Worm (Caenorhabditis elegans) whole organism, L4 larva: ENCODE measurements around the gene F11A10.6.

Experiments
- F10B5.3 ChIP-seq: sonication (generic microtip); optimal IDR thresholded peaks from 2 replicates; lab custom pipeline; 2016; ENCODE audit warnings: mild to moderate bottlenecking, missing genetic modification characterization, missing compliant biosample characterization
- T20F7.1 ChIP-seq: fragments of 200-800 bp; sonication (Bioruptor generic); optimal IDR thresholded peaks from 2 replicates; lab custom pipeline; 2018; ENCODE audit warnings: mild to moderate bottlenecking, missing genetic modification characterization, missing compliant biosample characterization
- T26A8.4 ChIP-seq: fragments of 200-800 bp; sonication (Bioruptor generic); IDR thresholded peaks from 2 replicates; pipeline ENCODE4 v1.3.6; 2022; ENCODE audit warnings: missing genetic modification characterization, missing compliant biosample characterization
- aha-1 ChIP-seq: fragments of 150-350 bp; peaks from one replicate; lab custom pipeline; 2014; ENCODE audit warnings: missing biosample characterization, missing genetic modification characterization
- ama-1 ChIP-seq: fragments of 150-350 bp; optimal IDR thresholded peaks from 2 replicates; lab custom pipeline; 2014; ENCODE audit warnings: inconsistent platforms, mixed read lengths
- ceh-32 ChIP-seq: sonication (generic microtip); optimal IDR thresholded peaks from 2 replicates; lab custom pipeline; 2016; ENCODE audit warnings: mild to moderate bottlenecking, missing genetic modification characterization, missing compliant biosample characterization; ENCODE audit not compliant: poor library complexity
- ceh-82 ChIP-seq: sonication (generic microtip); optimal IDR thresholded peaks from 2 replicates; lab custom pipeline; 2017; ENCODE audit warnings: missing biosample characterization, missing genetic modification characterization
- ces-1 ChIP-seq: fragments of 150-350 bp; sonication (generic microtip); optimal IDR thresholded peaks from 4 replicates; lab custom pipeline; 2014; ENCODE audit warnings: missing biosample characterization, missing genetic modification reagents, missing genetic modification characterization
- daf-16 ChIP-seq, 3 experiments: sonication (generic microtip); optimal IDR thresholded peaks; 2 replicates each; lab custom pipeline; 2016 to 2017; ENCODE audit warnings: missing genetic modification characterization in 3 of 3, missing genetic modification reagents in 3 of 3, mild to moderate bottlenecking in 2 of 3, missing compliant biosample characterization in 2 of 3, missing biosample characterization in 1 of 3, moderate library complexity in 1 of 3
- dmd-8 ChIP-seq: fragments of 200-800 bp; sonication (Bioruptor generic); IDR thresholded peaks from 2 replicates; pipeline ENCODE4 v1.3.6; 2022; ENCODE audit warnings: missing genetic modification characterization, missing compliant biosample characterization
- dmd-9 ChIP-seq: fragments of 200-800 bp; sonication (Bioruptor generic); IDR thresholded peaks from 2 replicates; pipeline ENCODE4 v1.3.6; 2022; ENCODE audit warnings: missing genetic modification reagents, missing genetic modification characterization, missing compliant biosample characterization
- duxl-1 ChIP-seq: sonication (generic microtip); optimal IDR thresholded peaks from 2 replicates; lab custom pipeline; 2016; ENCODE audit warnings: mild to moderate bottlenecking, missing genetic modification characterization, moderate library complexity, missing compliant biosample characterization; ENCODE audit not compliant: poor library complexity
- fkh-10 ChIP-seq: fragments of 150-350 bp; optimal IDR thresholded peaks from 2 replicates; lab custom pipeline; 2014; ENCODE audit warnings: missing biosample characterization, missing genetic modification reagents, missing genetic modification characterization
- gei-8 ChIP-seq: fragments of 200-800 bp; sonication (Bioruptor generic); optimal IDR thresholded peaks from 2 replicates; lab custom pipeline; 2018; ENCODE audit warnings: mild to moderate bottlenecking, missing genetic modification characterization, missing compliant biosample characterization
- hif-1 ChIP-seq, 2 experiments: sonication (generic microtip); optimal IDR thresholded peaks; 2 replicates each; lab custom pipeline; 2016 to 2017; ENCODE audit warnings: missing compliant biosample characterization in 2 of 2, missing genetic modification characterization in 2 of 2, missing genetic modification reagents in 2 of 2, missing genotype in 2 of 2, mild to moderate bottlenecking in 1 of 2
- hlh-11 ChIP-seq: fragments of 200-800 bp; sonication (Bioruptor generic); optimal IDR thresholded peaks from 2 replicates; lab custom pipeline; 2018; ENCODE audit warnings: mild to moderate bottlenecking, missing genetic modification characterization, missing compliant biosample characterization
- hlh-30 ChIP-seq: sonication (generic microtip); optimal IDR thresholded peaks from 2 replicates; lab custom pipeline; 2017; ENCODE audit warnings: antibody characterized with exemption, mild to moderate bottlenecking, missing genetic modification characterization, missing compliant biosample characterization; ENCODE audit not compliant: insufficient read depth
- lin-38 ChIP-seq: fragments of 200-800 bp; sonication (Bioruptor generic); IDR thresholded peaks from 2 replicates; pipeline ENCODE4 v1.3.6; 2022; ENCODE audit warnings: missing genetic modification reagents, missing genetic modification characterization, missing compliant biosample characterization
- lir-3 ChIP-seq: sonication (generic microtip); optimal IDR thresholded peaks from 2 replicates; lab custom pipeline; 2016; ENCODE audit warnings: mild to moderate bottlenecking, missing genetic modification characterization, missing compliant biosample characterization
- lsy-2 ChIP-seq, 2 experiments: fragments of 150-350 bp in 1 of 2; sonication (generic microtip) in 1 of 2; optimal IDR thresholded peaks; 2 replicates each; lab custom pipeline; 2014 to 2017; ENCODE audit warnings: missing biosample characterization in 2 of 2, missing genetic modification characterization in 2 of 2
- mdl-1 ChIP-seq, 2 experiments: fragments of 150-350 bp in 1 of 2; sonication (generic microtip) in 1 of 2; optimal IDR thresholded peaks; 2 replicates each; lab custom pipeline; 2014 to 2017; ENCODE audit warnings: missing biosample characterization in 2 of 2, missing genetic modification characterization in 2 of 2
- mep-1 ChIP-seq: fragments of 150-350 bp; sonication (generic microtip); optimal IDR thresholded peaks from 3 replicates; lab custom pipeline; 2014; ENCODE audit warnings: missing biosample characterization, missing genetic modification characterization
- mes-2 ChIP-seq: sonication (generic microtip); optimal IDR thresholded peaks from 2 replicates; lab custom pipeline; 2016; ENCODE audit warnings: missing genotype, mild to moderate bottlenecking, missing genetic modification characterization, missing compliant biosample characterization; ENCODE audit not compliant: poor library complexity, severe bottlenecking
- mxl-2 ChIP-seq: fragments of 200-800 bp; sonication (Bioruptor generic); conservative IDR thresholded peaks from 2 replicates; pipeline ENCODE4 v1.3.6; 2022; ENCODE audit warnings: missing genetic modification reagents, missing genetic modification characterization, missing compliant biosample characterization
- nhr-111 ChIP-seq: fragments of 200-800 bp; sonication (Bioruptor generic); optimal IDR thresholded peaks from 2 replicates; lab custom pipeline; 2018; ENCODE audit warnings: mild to moderate bottlenecking, missing genetic modification characterization, missing compliant biosample characterization
- nhr-237 ChIP-seq: sonication (generic microtip); optimal IDR thresholded peaks from 2 replicates; lab custom pipeline; 2017; ENCODE audit warnings: missing biosample characterization, missing genetic modification characterization
- nhr-42 ChIP-seq: fragments of 200-800 bp; sonication (Bioruptor generic); IDR thresholded peaks from 2 replicates; pipeline ENCODE4 v1.3.6; 2022; ENCODE audit warnings: missing genetic modification characterization, missing compliant biosample characterization
- nhr-48 ChIP-seq: sonication (generic microtip); optimal IDR thresholded peaks from 2 replicates; lab custom pipeline; 2016; ENCODE audit warnings: mild to moderate bottlenecking, missing genetic modification characterization, missing compliant biosample characterization
- nhr-6 ChIP-seq: fragments of 150-350 bp; optimal IDR thresholded peaks from 2 replicates; lab custom pipeline; 2014; ENCODE audit warnings: missing biosample characterization, missing genetic modification characterization
- php-3 ChIP-seq: fragments of 200-800 bp; sonication (Bioruptor generic); IDR thresholded peaks from 2 replicates; pipeline ENCODE4 v1.3.6; 2022; ENCODE audit warnings: missing genetic modification reagents, missing genetic modification characterization, missing compliant biosample characterization
- pqm-1 ChIP-seq: sonication (generic microtip); optimal IDR thresholded peaks from 2 replicates; lab custom pipeline; 2017; ENCODE audit warnings: missing biosample characterization, missing genetic modification characterization
- rbr-2 ChIP-seq: sonication (generic microtip); optimal IDR thresholded peaks from 2 replicates; lab custom pipeline; 2016; ENCODE audit warnings: missing genotype, missing genetic modification characterization, missing compliant biosample characterization
- set-16 ChIP-seq: fragments of 200-800 bp; sonication (Bioruptor generic); IDR thresholded peaks from 2 replicates; pipeline ENCODE4 v1.3.6; 2022; ENCODE audit warnings: missing genetic modification reagents, missing genetic modification characterization, missing compliant biosample characterization
- snpc-4 ChIP-seq: fragments of 150-350 bp; optimal IDR thresholded peaks from 2 replicates; lab custom pipeline; 2014; ENCODE audit warnings: missing biosample characterization, missing genetic modification characterization
- spr-1 ChIP-seq: sonication (generic microtip); optimal IDR thresholded peaks from 2 replicates; lab custom pipeline; 2016; ENCODE audit warnings: mild to moderate bottlenecking, missing genetic modification characterization, missing compliant biosample characterization
- tag-97 ChIP-seq: fragments of 200-800 bp; sonication (Bioruptor generic); IDR thresholded peaks from 2 replicates; pipeline ENCODE4 v1.3.6; 2022; ENCODE audit warnings: missing genetic modification characterization, missing compliant biosample characterization
- tra-1 ChIP-seq: fragments of 200-800 bp; sonication (Bioruptor generic); IDR thresholded peaks from 2 replicates; pipeline ENCODE4 v1.3.6; 2022; ENCODE audit warnings: missing genetic modification reagents, missing genetic modification characterization, missing compliant biosample characterization
- unc-62 ChIP-seq, 3 experiments: fragments of 150-350 bp in 1 of 3; sonication (generic microtip); optimal IDR thresholded peaks in 2 of 3; peaks in 1 of 3; 1 replicate in 1 of 3; 2 replicates in 2 of 3; lab custom pipeline; 2014 to 2017; ENCODE audit warnings: missing biosample characterization in 3 of 3, missing genetic modification characterization in 3 of 3, missing genetic modification reagents in 3 of 3, missing genotype in 1 of 3
- zag-1 ChIP-seq: fragments of 150-350 bp; optimal IDR thresholded peaks from 2 replicates; lab custom pipeline; 2014; ENCODE audit warnings: missing biosample characterization, missing genetic modification characterization
- zfp-3 ChIP-seq: fragments of 200-800 bp; sonication (Bioruptor generic); conservative IDR thresholded peaks from 2 replicates; pipeline ENCODE4 v1.3.6; 2022; ENCODE audit warnings: missing genetic modification reagents, missing genetic modification characterization, missing compliant biosample characterization
- zip-11 ChIP-seq: fragments of 200-800 bp; sonication (Bioruptor generic); IDR thresholded peaks from 2 replicates; pipeline ENCODE4 v1.3.6; 2022; ENCODE audit warnings: missing genetic modification characterization, missing compliant biosample characterization
- ztf-7 ChIP-seq: fragments of 150-350 bp; optimal IDR thresholded peaks from 2 replicates; lab custom pipeline; 2014; ENCODE audit warnings: missing biosample characterization, missing genetic modification characterization

Gene F11A10.6

ce11 chrIV:12120536-12120935, 31.1 kb upstream of the F11A10.6 start:
- peak; percentile 79 for TF ChIP-seq aha-1 (tag; lab: Kevin White, UChicago)
- no peak for TF ChIP-seq lir-3 (tag; lab: Kevin White, UChicago)

ce11 chrIV:12114498-12114897, 25.0 kb upstream of the F11A10.6 start:
- TF ChIP-seq nhr-48 (tag; lab: Kevin White, UChicago) (no peak), spr-1 (tag; lab: Kevin White, UChicago) (no peak), mep-1 (tag; lab: Kevin White, UChicago) (peak; percentile 17), T26A8.4 (GFP tag; lab: Robert Waterston, UW) (no peak), ama-1 (peak; percentile 29), lin-38 (GFP tag; lab: Robert Waterston, UW) (no peak), pqm-1 (no peak), mdl-1 (tag; optimal IDR thresholded peaks at IDR 0.05; lab: Kevin White, UChicago) (peak in 1 of 2 experiments; percentile 24), lsy-2 (tag; optimal IDR thresholded peaks at IDR 0.05; lab: Kevin White, UChicago) (peak in 1 of 2 experiments; percentile 32), nhr-111 (GFP tag; lab: Kevin White, UChicago) (no peak), tra-1 (GFP tag; lab: Robert Waterston, UW) (no peak), set-16 (GFP tag; lab: Robert Waterston, UW) (no peak), fkh-10 (GFP tag; lab: Kevin White, UChicago) (peak; percentile 50), rbr-2 (tag; lab: Kevin White, UChicago) (peak; percentile 6), ztf-7 (tag; lab: Kevin White, UChicago) (no peak), zip-11 (GFP tag; lab: Robert Waterston, UW) (no peak), dmd-9 (GFP tag; lab: Robert Waterston, UW) (no peak), hlh-30 (peak; percentile 34), ces-1 (peak; percentile 28), F10B5.3 (tag; lab: Kevin White, UChicago) (no peak)
- TF ChIP-seq, all 104 proteins: peak for 8

- no peak for TF ChIP-seq mes-2
- no peak for TF ChIP-seq hif-1 (tag; optimal IDR thresholded peaks at IDR 0.05; lab: Kevin White, UChicago)
- TF ChIP-seq unc-62 (GFP tag; optimal IDR thresholded peaks at IDR 0.05 in 1 of 2; lab: Kevin White, UChicago), result peak in 1 of 2 experiments; percentile 10
- no peak for TF ChIP-seq unc-62 (tag; optimal IDR thresholded peaks at IDR 0.05; lab: Kevin White, UChicago)
- TF ChIP-seq hlh-11 (tag; lab: Kevin White, UChicago), result peak; percentile 42
- peak; percentile 56 for TF ChIP-seq hlh-30
- TF ChIP-seq dmd-9 (GFP tag; lab: Robert Waterston, UW), result no peak
- TF ChIP-seq aha-1 (tag; lab: Kevin White, UChicago), result no peak
- TF ChIP-seq ces-1, result no peak
- no peak for TF ChIP-seq snpc-4 (tag; lab: Kevin White, UChicago)
- no peak for TF ChIP-seq T20F7.1 (GFP tag; lab: Kevin White, UChicago)
- TF ChIP-seq daf-16 (GFP tag; optimal IDR thresholded peaks at IDR 0.05; lab: Kevin White, UChicago), result peak in 1 of 2 experiments; percentile 21
- TF ChIP-seq daf-16 (tag; optimal IDR thresholded peaks at IDR 0.05; lab: Kevin White, UChicago), result no peak
- TF ChIP-seq, all 104 proteins: peak for 4
Measured at ce11 chrIV:12113056-12113455, 23.6 kb upstream of the F11A10.6 start.

ce11 chrIV:12111477-12111876, 22.0 kb upstream of the F11A10.6 start, which contains the start of gene dlc-2:
Gene dlc-2, minus strand, starts transcription at chrIV:12111577.
- TF ChIP-seq php-3 (GFP tag; lab: Robert Waterston, UW) (no peak), ceh-82 (no peak), zag-1 (no peak), ceh-32 (no peak)

ce11 chrIV:12110339-12110738, 20.9 kb upstream of the F11A10.6 start, which contains the start of gene col-129:
Gene col-129, minus strand, starts transcription at chrIV:12110439.
- TF ChIP-seq daf-16 (GFP tag; optimal IDR thresholded peaks at IDR 0.05; lab: Kevin White, UChicago) (no peak), daf-16 (tag; optimal IDR thresholded peaks at IDR 0.05; lab: Kevin White, UChicago) (no peak), dmd-9 (GFP tag; lab: Robert Waterston, UW) (no peak), mdl-1 (tag; optimal IDR thresholded peaks at IDR 0.05; lab: Kevin White, UChicago) (no peak), tra-1 (GFP tag; lab: Robert Waterston, UW) (no peak), nhr-42 (GFP tag; lab: Robert Waterston, UW) (no peak), nhr-237 (no peak), T20F7.1 (GFP tag; lab: Kevin White, UChicago) (no peak), dmd-8 (GFP tag; lab: Robert Waterston, UW) (no peak), hlh-11 (tag; lab: Kevin White, UChicago) (no peak), ztf-7 (tag; lab: Kevin White, UChicago) (no peak), duxl-1 (tag; lab: Kevin White, UChicago) (no peak), ceh-32 (no peak), mes-2 (no peak), mxl-2 (GFP tag; lab: Robert Waterston, UW) (no peak), nhr-6 (tag; lab: Kevin White, UChicago) (no peak), tag-97 (GFP tag; lab: Robert Waterston, UW) (no peak), mep-1 (tag; lab: Kevin White, UChicago) (no peak), zfp-3 (GFP tag; lab: Robert Waterston, UW) (no peak), T26A8.4 (GFP tag; lab: Robert Waterston, UW) (no peak), gei-8 (GFP tag; lab: Kevin White, UChicago) (no peak)
